Worm (Caenorhabditis elegans) whole organism, late embryonic: ENCODE results near the gene str-71.

ENCODE experiments used
- ceh-31 ChIP-seq: sonication (generic microtip); optimal IDR thresholded peaks from 2 replicates; lab custom pipeline; 2016; ENCODE audit warnings: missing genetic modification characterization, missing compliant biosample characterization
- ceh-6 ChIP-seq: fragments of 200-800 bp; sonication (Bioruptor generic); optimal IDR thresholded peaks from 2 replicates; lab custom pipeline; 2018; ENCODE audit warnings: mild to moderate bottlenecking, missing genetic modification characterization, missing compliant biosample characterization
- dmd-4 ChIP-seq: sonication (generic microtip); optimal IDR thresholded peaks from 2 replicates; lab custom pipeline; 2016; ENCODE audit warnings: borderline replicate concordance, missing genetic modification characterization, missing compliant biosample characterization
- fax-1 ChIP-seq: sonication (generic microtip); optimal IDR thresholded peaks from 2 replicates; lab custom pipeline; 2016; ENCODE audit warnings: missing genotype, missing genetic modification characterization, missing compliant biosample characterization
- fkh-10 ChIP-seq: fragments of 150-350 bp; optimal IDR thresholded peaks from 2 replicates; lab custom pipeline; 2014; ENCODE audit warnings: missing biosample characterization, missing genetic modification reagents, missing genetic modification characterization
- hlh-30 ChIP-seq: sonication (generic microtip); optimal IDR thresholded peaks from 2 replicates; lab custom pipeline; 2017; ENCODE audit warnings: antibody characterized with exemption, missing genetic modification characterization, missing compliant biosample characterization; ENCODE audit not compliant: insufficient read depth
- nfya-1 ChIP-seq: sonication (generic microtip); optimal IDR thresholded peaks from 2 replicates; lab custom pipeline; 2017; ENCODE audit warnings: missing genetic modification characterization, mild to moderate bottlenecking, missing compliant biosample characterization, antibody characterized with exemption, moderate library complexity
- nhr-11 ChIP-seq: fragments of 150-350 bp; optimal IDR thresholded peaks from 2 replicates; lab custom pipeline; 2014; ENCODE audit warnings: missing biosample characterization, missing genetic modification characterization
- odd-2 ChIP-seq: sonication (generic microtip); optimal IDR thresholded peaks from 2 replicates; lab custom pipeline; 2017; ENCODE audit warnings: antibody characterized with exemption, mild to moderate bottlenecking, missing genetic modification characterization, missing compliant biosample characterization
- pag-3 ChIP-seq: sonication (generic microtip); optimal IDR thresholded peaks from 2 replicates; lab custom pipeline; 2016; ENCODE audit warnings: missing compliant biosample characterization, missing genetic modification characterization, borderline replicate concordance
- unc-42 ChIP-seq: sonication (generic microtip); optimal IDR thresholded peaks from 2 replicates; lab custom pipeline; 2016; ENCODE audit warnings: missing genotype, missing genetic modification characterization, missing compliant biosample characterization

DNA sequence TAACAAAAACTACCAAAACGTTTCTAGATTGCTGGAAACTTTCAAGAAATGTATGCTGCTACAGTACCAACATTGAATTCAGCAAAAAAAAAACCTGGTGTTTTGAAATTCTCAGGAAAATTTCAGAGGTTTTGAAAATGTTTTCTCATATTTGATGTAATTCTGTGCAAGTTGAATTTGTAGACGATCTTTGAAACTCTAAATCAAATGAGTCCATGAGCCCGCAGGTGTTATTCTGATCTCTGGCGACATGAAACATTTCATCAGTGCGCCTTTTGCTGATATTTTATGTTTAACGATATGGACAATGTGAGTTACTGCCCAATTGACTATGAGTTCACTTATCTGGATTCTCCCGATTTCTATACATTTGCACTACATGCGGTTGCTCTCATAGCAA, 34.7 kb upstream of the str-71 start, which contains the start of gene srh-218:
- no peak for TF ChIP-seq fax-1 (tag; lab: Kevin White, UChicago)
- no peak for TF ChIP-seq ceh-31 (tag; lab: Kevin White, UChicago)
- no peak for TF ChIP-seq dmd-4 (tag; lab: Kevin White, UChicago)
- no peak for TF ChIP-seq unc-42 (tag; lab: Kevin White, UChicago)
- no peak for TF ChIP-seq pag-3 (tag; lab: Kevin White, UChicago)
- no peak for TF ChIP-seq hlh-30 (tag; lab: Kevin White, UChicago)
- no peak for TF ChIP-seq nfya-1 (tag; lab: Kevin White, UChicago)
- TF ChIP-seq ceh-6 (GFP tag; lab: Kevin White, UChicago) = no peak
- TF ChIP-seq nhr-11 (tag; lab: Kevin White, UChicago) = no peak
- TF ChIP-seq fkh-10 = no peak
- TF ChIP-seq odd-2 (tag; lab: Kevin White, UChicago) = no peak
